Worm (Caenorhabditis elegans) whole organism, late embryonic: Measurements from ENCODE around the gene nlp-14.

Source experiments
- C38D4.7 ChIP-seq: fragments of 200-800 bp; sonication (Bioruptor generic); optimal IDR thresholded peaks from 2 replicates; lab custom pipeline; 2018; ENCODE audit warnings: mild to moderate bottlenecking, missing genetic modification characterization, moderate library complexity, missing compliant biosample characterization
- F13H6.1 ChIP-seq: sonication (generic microtip); optimal IDR thresholded peaks from 2 replicates; lab custom pipeline; 2016; ENCODE audit warnings: missing genetic modification characterization, missing compliant biosample characterization
- K09A11.1 ChIP-seq: sonication (generic microtip); optimal IDR thresholded peaks from 2 replicates; lab custom pipeline; 2017; ENCODE audit warnings: antibody characterized with exemption, mild to moderate bottlenecking, missing genetic modification characterization, missing compliant biosample characterization; ENCODE audit not compliant: insufficient read depth
- T23F11.4 ChIP-seq: fragments of 200-800 bp; sonication (Bioruptor generic); optimal IDR thresholded peaks from 2 replicates; lab custom pipeline; 2018; ENCODE audit warnings: mild to moderate bottlenecking, missing genetic modification characterization, missing compliant biosample characterization
- Y22D7AL.16 ChIP-seq: sonication (generic microtip); optimal IDR thresholded peaks from 2 replicates; lab custom pipeline; 2016; ENCODE audit warnings: missing genetic modification characterization, missing compliant biosample characterization
- ama-1 ChIP-seq: fragments of 150-350 bp; optimal IDR thresholded peaks from 2 replicates; lab custom pipeline; 2014
- ceh-18 ChIP-seq: sonication (generic microtip); optimal IDR thresholded peaks from 2 replicates; lab custom pipeline; 2016; ENCODE audit warnings: missing genetic modification characterization, missing compliant biosample characterization
- ceh-19 ChIP-seq: fragments of 200-800 bp; sonication (Bioruptor generic); optimal IDR thresholded peaks from 2 replicates; lab custom pipeline; 2018; ENCODE audit warnings: mild to moderate bottlenecking, missing genetic modification characterization, missing compliant biosample characterization
- ceh-2 ChIP-seq: sonication (generic microtip); optimal IDR thresholded peaks from 2 replicates; lab custom pipeline; 2016; ENCODE audit warnings: missing genotype, missing genetic modification characterization, missing compliant biosample characterization
- ceh-24 ChIP-seq: sonication (generic microtip); optimal IDR thresholded peaks from 2 replicates; lab custom pipeline; 2016; ENCODE audit warnings: mild to moderate bottlenecking, missing genetic modification characterization, missing compliant biosample characterization
- ceh-31 ChIP-seq: sonication (generic microtip); optimal IDR thresholded peaks from 2 replicates; lab custom pipeline; 2016; ENCODE audit warnings: missing genetic modification characterization, missing compliant biosample characterization
- ceh-45 ChIP-seq: fragments of 200-800 bp; sonication (Bioruptor generic); IDR thresholded peaks from 2 replicates; pipeline ENCODE4 v1.3.6; 2022; ENCODE audit warnings: missing genetic modification reagents, missing genetic modification characterization, missing compliant biosample characterization
- ceh-6 ChIP-seq: fragments of 200-800 bp; sonication (Bioruptor generic); optimal IDR thresholded peaks from 2 replicates; lab custom pipeline; 2018; ENCODE audit warnings: mild to moderate bottlenecking, missing genetic modification characterization, missing compliant biosample characterization
- ceh-9 ChIP-seq: sonication (generic microtip); optimal IDR thresholded peaks from 2 replicates; lab custom pipeline; 2016; ENCODE audit warnings: mild to moderate bottlenecking, missing genetic modification characterization, inconsistent platforms, missing compliant biosample characterization
- che-1 ChIP-seq: sonication (generic microtip); optimal IDR thresholded peaks from 2 replicates; lab custom pipeline; 2016; ENCODE audit warnings: mild to moderate bottlenecking, missing genetic modification characterization, missing compliant biosample characterization
- dmd-4 ChIP-seq: sonication (generic microtip); optimal IDR thresholded peaks from 2 replicates; lab custom pipeline; 2016; ENCODE audit warnings: borderline replicate concordance, missing genetic modification characterization, missing compliant biosample characterization
- elt-2 ChIP-seq: sonication (generic microtip); optimal IDR thresholded peaks from 2 replicates; lab custom pipeline; 2016; ENCODE audit warnings: missing genetic modification reagents, missing genetic modification characterization, missing compliant biosample characterization
- elt-4 ChIP-seq: sonication (generic microtip); optimal IDR thresholded peaks from 2 replicates; lab custom pipeline; 2016; ENCODE audit warnings: missing genetic modification characterization, missing compliant biosample characterization
- fkh-6 ChIP-seq: sonication (generic microtip); optimal IDR thresholded peaks from 2 replicates; lab custom pipeline; 2016; ENCODE audit warnings: missing genetic modification characterization, missing compliant biosample characterization
- gmeb-2 ChIP-seq: sonication (generic microtip); optimal IDR thresholded peaks from 2 replicates; lab custom pipeline; 2016; ENCODE audit warnings: missing genetic modification characterization, inconsistent platforms, missing compliant biosample characterization
- hlh-13 ChIP-seq: fragments of 200-800 bp; sonication (Bioruptor generic); optimal IDR thresholded peaks from 2 replicates; lab custom pipeline; 2018; ENCODE audit warnings: mild to moderate bottlenecking, missing genetic modification characterization, missing compliant biosample characterization
- hlh-30 ChIP-seq: sonication (generic microtip); optimal IDR thresholded peaks from 2 replicates; lab custom pipeline; 2017; ENCODE audit warnings: antibody characterized with exemption, missing genetic modification characterization, missing compliant biosample characterization; ENCODE audit not compliant: insufficient read depth
- hlh-6 ChIP-seq: sonication (generic microtip); optimal IDR thresholded peaks from 2 replicates; lab custom pipeline; 2016; ENCODE audit warnings: missing genotype, missing genetic modification characterization, missing compliant biosample characterization
- lin-11 ChIP-seq: fragments of 200-800 bp; sonication (Bioruptor generic); optimal IDR thresholded peaks from 2 replicates; lab custom pipeline; 2018; ENCODE audit warnings: mild to moderate bottlenecking, missing genetic modification characterization, missing compliant biosample characterization
- mec-3 ChIP-seq: sonication (generic microtip); optimal IDR thresholded peaks from 2 replicates; lab custom pipeline; 2016; ENCODE audit warnings: borderline replicate concordance, missing genetic modification characterization, missing compliant biosample characterization
- nfya-1 ChIP-seq: sonication (generic microtip); optimal IDR thresholded peaks from 2 replicates; lab custom pipeline; 2017; ENCODE audit warnings: missing genetic modification characterization, mild to moderate bottlenecking, missing compliant biosample characterization, antibody characterized with exemption, moderate library complexity
- nhr-232 ChIP-seq: sonication (generic microtip); optimal IDR thresholded peaks from 2 replicates; lab custom pipeline; 2016; ENCODE audit warnings: missing genetic modification characterization, missing compliant biosample characterization
- npax-4 ChIP-seq: sonication (generic microtip); optimal IDR thresholded peaks from 2 replicates; lab custom pipeline; 2016; ENCODE audit warnings: missing genetic modification characterization, missing compliant biosample characterization
- pag-3 ChIP-seq: sonication (generic microtip); optimal IDR thresholded peaks from 2 replicates; lab custom pipeline; 2016; ENCODE audit warnings: missing compliant biosample characterization, missing genetic modification characterization, borderline replicate concordance
- pha-2 ChIP-seq: sonication (generic microtip); optimal IDR thresholded peaks from 2 replicates; lab custom pipeline; 2017; ENCODE audit warnings: mild to moderate bottlenecking, missing genetic modification characterization, missing compliant biosample characterization
- ref-2 ChIP-seq: sonication (generic microtip); optimal IDR thresholded peaks from 2 replicates; lab custom pipeline; 2016; ENCODE audit warnings: missing genetic modification characterization, missing compliant biosample characterization
- rnt-1 ChIP-seq: sonication (generic microtip); optimal IDR thresholded peaks from 2 replicates; lab custom pipeline; 2016; ENCODE audit warnings: missing genetic modification characterization, missing compliant biosample characterization
- sdc-2 ChIP-seq: sonication (generic microtip); optimal IDR thresholded peaks from 2 replicates; lab custom pipeline; 2016; ENCODE audit warnings: missing genotype, missing genetic modification characterization, missing compliant biosample characterization
- sox-2 ChIP-seq: fragments of 200-800 bp; sonication (Bioruptor generic); IDR thresholded peaks from 2 replicates; pipeline ENCODE4 v1.3.6; 2022; ENCODE audit warnings: missing genetic modification reagents, missing genetic modification characterization, missing compliant biosample characterization
- syd-9 ChIP-seq: sonication (generic microtip); optimal IDR thresholded peaks from 2 replicates; lab custom pipeline; 2016; ENCODE audit warnings: mild to moderate bottlenecking, missing genetic modification characterization, moderate library complexity, missing compliant biosample characterization
- tbx-7 ChIP-seq: sonication (generic microtip); optimal IDR thresholded peaks from 2 replicates; lab custom pipeline; 2016; ENCODE audit warnings: missing genotype, missing genetic modification characterization, missing compliant biosample characterization
- unc-42 ChIP-seq: sonication (generic microtip); optimal IDR thresholded peaks from 2 replicates; lab custom pipeline; 2016; ENCODE audit warnings: missing genotype, missing genetic modification characterization, missing compliant biosample characterization
- unc-55 ChIP-seq: sonication (generic microtip); optimal IDR thresholded peaks from 2 replicates; lab custom pipeline; 2017; ENCODE audit warnings: missing biosample characterization, missing genetic modification reagents, missing genetic modification characterization
- unc-86 ChIP-seq: sonication (generic microtip); optimal IDR thresholded peaks from 2 replicates; lab custom pipeline; 2016; ENCODE audit warnings: missing genetic modification characterization, missing compliant biosample characterization
- zip-5 ChIP-seq: sonication (generic microtip); optimal IDR thresholded peaks from 2 replicates; lab custom pipeline; 2016; ENCODE audit warnings: missing genetic modification characterization, missing compliant biosample characterization
- ztf-16 ChIP-seq: sonication (generic microtip); optimal IDR thresholded peaks from 2 replicates; lab custom pipeline; 2017; ENCODE audit warnings: missing genetic modification characterization, missing compliant biosample characterization

Gene nlp-14

DNA sequence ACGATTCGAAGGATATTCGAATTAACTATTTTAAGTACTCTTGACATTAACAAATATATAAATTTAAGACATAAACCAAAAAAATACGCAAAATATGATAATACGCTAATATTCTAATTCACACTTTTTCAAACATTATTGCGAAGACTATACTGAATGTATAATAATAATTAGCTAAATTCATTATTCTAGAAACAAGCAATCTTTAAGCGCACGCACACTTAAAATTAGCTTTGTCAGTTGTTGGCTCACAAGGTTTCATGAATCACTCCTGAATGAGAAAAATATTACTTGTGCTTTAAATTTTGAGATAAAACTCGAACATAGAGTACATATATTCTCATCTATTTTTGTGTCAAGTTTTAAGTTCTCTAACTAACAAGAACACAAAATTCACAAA is 7.6 kb upstream of the nlp-14 start:
- TF ChIP-seq Y22D7AL.16 (tag; lab: Kevin White, UChicago) (no peak), hlh-30 (tag; lab: Kevin White, UChicago) (no peak), ceh-19 (GFP tag; lab: Kevin White, UChicago) (no peak), unc-55 (GFP tag; lab: Kevin White, UChicago) (no peak), zip-5 (tag; lab: Kevin White, UChicago) (no peak), ceh-2 (tag; lab: Kevin White, UChicago) (no peak), ceh-6 (GFP tag; lab: Kevin White, UChicago) (no peak), tbx-7 (tag; lab: Kevin White, UChicago) (no peak), pag-3 (tag; lab: Kevin White, UChicago) (no peak), che-1 (tag; lab: Kevin White, UChicago) (no peak), nfya-1 (tag; lab: Kevin White, UChicago) (no peak), ceh-9 (tag; lab: Kevin White, UChicago) (no peak), ceh-18 (no peak), syd-9 (no peak), C38D4.7 (GFP tag; lab: Kevin White, UChicago) (no peak)

DNA sequence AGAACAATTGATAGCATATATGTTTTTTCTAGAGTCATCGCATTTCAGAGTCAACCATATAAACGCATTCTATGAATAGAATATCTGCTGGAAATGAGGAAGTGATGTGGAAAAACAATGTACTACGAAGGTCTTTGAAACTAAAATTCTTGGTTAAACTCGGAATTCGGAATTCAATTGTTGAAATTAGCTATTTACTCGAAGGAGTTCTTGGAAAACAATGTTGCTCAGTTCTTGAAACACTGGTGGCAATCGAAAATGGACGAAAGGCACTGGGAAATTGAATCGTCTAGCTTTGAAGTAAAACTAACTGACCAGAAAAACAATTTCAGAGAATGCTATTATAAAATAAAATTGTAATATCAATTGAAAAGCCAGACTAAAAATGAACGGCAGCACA is 7.1 kb upstream of the nlp-14 start:
- no peak for TF ChIP-seq dmd-4 (tag; lab: Kevin White, UChicago)

- TF ChIP-seq ama-1: no peak
- TF ChIP-seq lin-11 (tag; lab: Kevin White, UChicago): no peak
- no peak for TF ChIP-seq F13H6.1 (tag; lab: Kevin White, UChicago)
- peak; percentile 49 for TF ChIP-seq unc-86 (tag; lab: Kevin White, UChicago)
- no peak for TF ChIP-seq unc-55 (GFP tag; lab: Kevin White, UChicago)
- TF ChIP-seq mec-3 (tag; lab: Kevin White, UChicago): no peak
- TF ChIP-seq T23F11.4 (GFP tag; lab: Kevin White, UChicago): no peak
- TF ChIP-seq hlh-30 (tag; lab: Kevin White, UChicago): peak; percentile 27
- TF ChIP-seq npax-4 (tag; lab: Kevin White, UChicago): no peak
- no peak for TF ChIP-seq hlh-13 (GFP tag; lab: Kevin White, UChicago)
- TF ChIP-seq ceh-31 (tag; lab: Kevin White, UChicago): no peak
- no peak for TF ChIP-seq unc-42 (tag; lab: Kevin White, UChicago)
- no peak for TF ChIP-seq elt-4 (tag; lab: Kevin White, UChicago)
- TF ChIP-seq fkh-6 (tag; lab: Kevin White, UChicago): no peak
- TF ChIP-seq Y22D7AL.16 (tag; lab: Kevin White, UChicago): peak; percentile 11
- TF ChIP-seq gmeb-2 (tag; lab: Kevin White, UChicago): peak; percentile 4
- no peak for TF ChIP-seq sdc-2 (tag; lab: Kevin White, UChicago)
- TF ChIP-seq rnt-1 (tag; lab: Kevin White, UChicago): peak; percentile 36
- no peak for TF ChIP-seq ceh-24 (tag; lab: Kevin White, UChicago)
- TF ChIP-seq C38D4.7 (GFP tag; lab: Kevin White, UChicago): no peak
- TF ChIP-seq pha-2 (tag; lab: Kevin White, UChicago): peak; percentile 41
- TF ChIP-seq K09A11.1: no peak
- no peak for TF ChIP-seq sox-2 (GFP tag; lab: Robert Waterston, UW)
- no peak for TF ChIP-seq ref-2 (tag; lab: Kevin White, UChicago)
- TF ChIP-seq ztf-16 (tag; lab: Kevin White, UChicago): no peak
- no peak for TF ChIP-seq che-1 (tag; lab: Kevin White, UChicago)
- no peak for TF ChIP-seq tbx-7 (tag; lab: Kevin White, UChicago)
- no peak for TF ChIP-seq ceh-45 (GFP tag; lab: Robert Waterston, UW)
- TF ChIP-seq elt-2 (tag; lab: Kevin White, UChicago): peak; percentile 38
- TF ChIP-seq hlh-6 (tag; lab: Kevin White, UChicago): no peak
- peak; percentile 28 for TF ChIP-seq ceh-6 (GFP tag; lab: Kevin White, UChicago)
- peak; percentile 6 for TF ChIP-seq nhr-232 (tag; lab: Kevin White, UChicago)
Measured at ce11 chrX:8925443-8925842, 6.2 kb upstream of the nlp-14 start.
